Fruit fly (Drosophila melanogaster): ENCODE results near the gene CG43999.

CG43999 gene

DNA sequence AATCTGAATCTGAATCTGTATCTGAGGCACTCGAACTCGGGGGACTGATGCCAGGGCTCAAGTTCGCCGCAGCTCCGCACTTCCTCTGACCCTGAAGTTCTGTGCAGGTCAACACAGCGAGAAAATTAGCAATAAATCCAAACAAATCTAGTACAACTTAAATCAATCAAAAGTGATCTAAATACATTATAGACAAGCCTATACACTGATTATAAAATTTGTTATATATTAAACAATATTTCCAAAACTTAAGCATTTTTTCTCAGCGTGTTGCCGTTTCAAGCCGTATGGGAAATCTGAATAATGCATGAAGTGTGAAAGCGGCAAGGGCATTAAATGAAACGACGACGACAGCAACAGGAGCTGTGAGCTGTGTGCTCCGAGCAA lies 13.8 kb downstream of the CG43999 start:
- TF ChIP-seq CG14711 (tag; optimal IDR thresholded peaks at IDR 0.05) (peak; percentile 5), CG7045 (GFP tag; optimal IDR thresholded peaks at IDR 0.05) (no peak), kay (GFP tag; ENCODE audit: borderline replicate concordance) (no peak), tj (GFP tag; optimal IDR thresholded peaks at IDR 0.05) (no peak)

- no peak for TF ChIP-seq CG5204 (GFP tag; optimal IDR thresholded peaks at IDR 0.05)
- no peak for TF ChIP-seq toe (GFP tag; optimal IDR thresholded peaks at IDR 0.05)
- no peak for TF ChIP-seq CG14711 (tag; optimal IDR thresholded peaks at IDR 0.05)
- no peak for TF ChIP-seq bab1 (GFP tag; optimal IDR thresholded peaks at IDR 0.05)
- TF ChIP-seq Clk (GFP tag; optimal IDR thresholded peaks at IDR 0.05): no peak
- no peak for TF ChIP-seq CG1620 (GFP tag; optimal IDR thresholded peaks at IDR 0.05)
- TF ChIP-seq pad (GFP tag; optimal IDR thresholded peaks at IDR 0.05): no peak
Observed at dm6 chr3R:23914415-23915041, 14.3 kb downstream of the CG43999 start.

- TF ChIP-seq bab1 (GFP tag; optimal IDR thresholded peaks at IDR 0.05): no peak
Observed at dm6 chr3R:23912349-23912748, 16.5 kb downstream of the CG43999 start.

DNA sequence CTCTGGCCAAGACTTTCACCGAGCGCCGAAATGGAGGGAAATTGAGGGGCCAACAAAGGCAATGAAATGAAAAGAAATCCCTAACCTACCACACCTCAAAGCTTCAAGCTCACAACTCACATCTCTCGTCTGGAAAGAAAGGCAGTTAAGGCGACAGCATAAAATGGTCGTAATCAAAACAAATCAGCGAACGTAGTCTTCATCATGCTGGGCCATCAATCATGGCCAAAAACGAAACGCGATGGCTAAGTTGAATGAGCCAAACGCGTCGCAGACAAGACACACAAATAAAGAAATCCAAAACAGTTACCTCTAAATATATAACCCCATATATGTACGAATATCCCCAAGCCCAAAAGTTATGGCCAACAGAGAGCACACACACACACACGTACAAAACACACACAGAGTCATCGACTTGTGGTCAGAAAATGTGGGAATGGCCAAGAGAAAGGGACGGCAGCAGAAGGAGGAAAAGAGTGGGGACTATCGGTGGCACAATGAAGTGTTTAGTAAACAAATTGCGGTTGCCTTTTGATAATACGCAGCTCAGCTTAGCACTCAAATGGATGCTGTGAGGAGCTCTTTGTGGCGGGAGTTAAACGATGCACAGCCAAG lies 17.6 kb downstream of the CG43999 start:
- no peak for TF ChIP-seq Crg-1 (GFP tag; optimal IDR thresholded peaks at IDR 0.05)
- no peak for TF ChIP-seq CG7101 (tag; optimal IDR thresholded peaks at IDR 0.05)
- TF ChIP-seq CG1620 (GFP tag; optimal IDR thresholded peaks at IDR 0.05): no peak

DNA sequence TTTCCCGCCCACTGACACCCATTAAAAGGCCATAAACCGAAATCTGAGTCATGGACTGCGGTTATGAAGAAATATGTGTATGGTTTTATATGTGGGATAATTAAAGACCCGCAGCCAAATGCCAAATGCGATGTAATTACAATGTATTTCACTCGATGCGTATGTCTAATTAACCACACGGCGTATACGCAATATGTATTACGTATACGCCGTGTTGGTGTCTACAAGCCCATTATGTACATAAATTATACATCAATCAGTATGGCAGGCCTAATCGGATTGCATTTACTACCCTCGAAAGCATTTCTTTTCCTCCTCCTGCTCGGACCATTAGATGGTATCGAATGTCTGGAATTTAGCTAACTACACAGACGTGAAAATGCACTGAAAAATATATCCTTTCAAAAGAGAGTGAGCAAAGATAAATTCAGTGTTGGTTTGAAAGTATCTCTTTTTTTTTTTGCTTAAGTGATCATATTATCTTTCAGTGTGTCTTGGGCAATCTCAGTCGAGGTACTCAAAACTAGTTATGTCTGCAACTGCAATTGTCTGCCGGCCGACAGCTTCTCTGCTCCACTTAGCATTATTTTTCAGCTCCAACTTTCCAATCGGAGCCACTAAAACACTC lies 18.4 kb downstream of the CG43999 start:
- TF ChIP-seq Crg-1 (GFP tag; optimal IDR thresholded peaks at IDR 0.05) (no peak), Hr96 (GFP tag; optimal IDR thresholded peaks at IDR 0.05) (no peak), CG7045 (GFP tag; optimal IDR thresholded peaks at IDR 0.05) (no peak), pad (GFP tag; optimal IDR thresholded peaks at IDR 0.05) (no peak)

- no peak for TF ChIP-seq kay (GFP tag; ENCODE audit: borderline replicate concordance)
- TF ChIP-seq pad (GFP tag; optimal IDR thresholded peaks at IDR 0.05): no peak
- no peak for TF ChIP-seq CG7045 (GFP tag; optimal IDR thresholded peaks at IDR 0.05)
- no peak for TF ChIP-seq Clk (GFP tag; optimal IDR thresholded peaks at IDR 0.05)
- TF ChIP-seq CG12768 (GFP tag; optimal IDR thresholded peaks at IDR 0.05): no peak
- TF ChIP-seq Crg-1 (GFP tag; optimal IDR thresholded peaks at IDR 0.05): peak; percentile 8
- TF ChIP-seq Hr96 (GFP tag; optimal IDR thresholded peaks at IDR 0.05): no peak
- no peak for TF ChIP-seq toe (GFP tag; optimal IDR thresholded peaks at IDR 0.05)
Observed at dm6 chr3R:23909347-23909862, 19.4 kb downstream of the CG43999 start.

DNA sequence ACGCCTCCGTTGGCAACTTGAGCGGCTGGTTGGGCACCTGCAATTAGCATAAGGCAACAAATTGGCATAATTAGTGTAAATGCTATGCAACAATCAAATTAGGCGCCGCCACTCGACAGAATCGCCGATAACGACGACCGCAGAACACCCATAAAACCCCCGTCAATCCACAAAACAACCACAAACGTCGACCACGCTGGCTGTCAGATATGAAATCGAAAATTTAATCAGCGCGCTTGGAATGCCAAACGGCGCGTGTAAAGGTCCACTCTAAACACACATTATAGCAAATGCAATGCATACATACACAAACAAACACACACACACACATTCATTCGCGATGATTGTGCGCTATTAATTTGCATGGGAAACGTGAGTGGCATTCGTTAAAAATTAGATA lies 25.4 kb downstream of the CG43999 start:
- TF ChIP-seq CG1620 (GFP tag; optimal IDR thresholded peaks at IDR 0.05) (no peak), toe (GFP tag; optimal IDR thresholded peaks at IDR 0.05) (no peak), CG14711 (tag; optimal IDR thresholded peaks at IDR 0.05) (no peak), CG7045 (GFP tag; optimal IDR thresholded peaks at IDR 0.05) (no peak), Hr96 (GFP tag; optimal IDR thresholded peaks at IDR 0.05) (no peak), CG11617 (GFP tag; optimal IDR thresholded peaks at IDR 0.05) (no peak), CG7101 (tag; optimal IDR thresholded peaks at IDR 0.05) (no peak), Clk (GFP tag; optimal IDR thresholded peaks at IDR 0.05) (no peak), CG33017 (tag; optimal IDR thresholded peaks at IDR 0.05) (no peak), kay (GFP tag; ENCODE audit: borderline replicate concordance) (no peak), CG12768 (GFP tag; optimal IDR thresholded peaks at IDR 0.05) (no peak), cnc (optimal IDR thresholded peaks at IDR 0.05) (no peak)

dm6 chr3R:23902557-23902956 lies 26.2 kb downstream of the CG43999 start:
- TF ChIP-seq Clk (GFP tag; optimal IDR thresholded peaks at IDR 0.05) (no peak), CG14711 (tag; optimal IDR thresholded peaks at IDR 0.05) (peak; percentile 73), kay (GFP tag; ENCODE audit: borderline replicate concordance) (no peak), bab1 (GFP tag; optimal IDR thresholded peaks at IDR 0.05) (no peak)

- TF ChIP-seq CG33017 (tag; optimal IDR thresholded peaks at IDR 0.05) (peak; percentile 26), Crg-1 (GFP tag; optimal IDR thresholded peaks at IDR 0.05) (no peak), CG5204 (GFP tag; optimal IDR thresholded peaks at IDR 0.05) (peak; percentile 17), Mnt (GFP tag; optimal IDR thresholded peaks at IDR 0.05) (no peak), cnc (optimal IDR thresholded peaks at IDR 0.05) (no peak), cic (GFP tag; optimal IDR thresholded peaks at IDR 0.05) (no peak), bab1 (GFP tag; optimal IDR thresholded peaks at IDR 0.05) (no peak), toe (GFP tag; optimal IDR thresholded peaks at IDR 0.05) (no peak), tj (GFP tag; optimal IDR thresholded peaks at IDR 0.05) (no peak), CG14711 (tag; optimal IDR thresholded peaks at IDR 0.05) (no peak), ovo (GFP tag; optimal IDR thresholded peaks at IDR 0.05) (no peak), CG12768 (GFP tag; optimal IDR thresholded peaks at IDR 0.05) (peak; percentile 19), Clk (GFP tag; optimal IDR thresholded peaks at IDR 0.05) (no peak), CG7045 (GFP tag; optimal IDR thresholded peaks at IDR 0.05) (peak; percentile 27)
Observed at dm6 chr3R:23902034-23902433, 26.8 kb downstream of the CG43999 start.

Data from whole organism, adult.